Fruit fly (Drosophila melanogaster) whole organism, embryonic: ENCODE measurements around the gene Sfp23F.

ENCODE experiments used
- Ada2b ChIP-seq: fragments of 200-800 bp; sonication (Bioruptor generic); IDR thresholded peaks from 2 replicates; pipeline ENCODE4 v1.3.6; 2022; ENCODE audit warnings: missing biosample characterization, missing genetic modification characterization
- CG10274 ChIP-seq: fragments of 200-800 bp; sonication (Bioruptor generic); optimal IDR thresholded peaks from 3 replicates; lab custom pipeline; 2017; ENCODE audit warnings: missing biosample characterization, mild to moderate bottlenecking, missing genetic modification characterization
- CG12769 ChIP-seq: fragments of 200-800 bp; sonication (Bioruptor generic); optimal IDR thresholded peaks from 2 replicates; lab custom pipeline; 2019; ENCODE audit warnings: missing biosample characterization, mild to moderate bottlenecking, missing genetic modification characterization, moderate library complexity
- CG13624 ChIP-seq: fragments of 200-800 bp; sonication (Bioruptor generic); optimal IDR thresholded peaks from 2 replicates; lab custom pipeline; 2016; ENCODE audit warnings: missing biosample characterization, missing genetic modification characterization
- CG16779 ChIP-seq: fragments of 200-800 bp; sonication (Bioruptor generic); IDR thresholded peaks from 2 replicates; pipeline ENCODE4 v1.3.6; 2022; ENCODE audit warnings: missing biosample characterization, missing genetic modification characterization
- CG17612 ChIP-seq: fragments of 200-800 bp; sonication (Bioruptor generic); IDR thresholded peaks from 2 replicates; pipeline ENCODE4 v1.3.6; 2022; ENCODE audit warnings: missing biosample characterization, missing genetic modification characterization
- CG2678 ChIP-seq: fragments of 200-800 bp; sonication (Bioruptor generic); optimal IDR thresholded peaks from 3 replicates; lab custom pipeline; 2019; ENCODE audit warnings: missing biosample characterization, mild to moderate bottlenecking, missing genetic modification characterization, moderate library complexity
- CG32767 ChIP-seq: fragments of 200-800 bp; sonication (Bioruptor generic); IDR thresholded peaks from 2 replicates; pipeline ENCODE4 v1.3.6; 2022; ENCODE audit warnings: missing biosample characterization, missing genetic modification characterization
- CG34376 ChIP-seq: fragments of 200-800 bp; sonication (Bioruptor generic); optimal IDR thresholded peaks from 2 replicates; lab custom pipeline; 2018; ENCODE audit warnings: missing biosample characterization, mild to moderate bottlenecking, missing genetic modification characterization
- CG4854 ChIP-seq: fragments of 200-800 bp; sonication (Bioruptor generic); optimal IDR thresholded peaks from 2 replicates; lab custom pipeline; 2016; ENCODE audit warnings: missing biosample characterization, missing genetic modification characterization, inconsistent platforms
- CG6654 ChIP-seq: fragments of 200-800 bp; sonication (Bioruptor generic); optimal IDR thresholded peaks from 2 replicates; lab custom pipeline; 2017; ENCODE audit warnings: missing biosample characterization, mild to moderate bottlenecking, missing genetic modification characterization
- CG6689 ChIP-seq: fragments of 200-800 bp; sonication (Bioruptor generic); IDR thresholded peaks from 2 replicates; pipeline ENCODE4 v1.3.6; 2022; ENCODE audit warnings: missing biosample characterization, missing genetic modification characterization
- CG7372 ChIP-seq: fragments of 200-800 bp; sonication (Bioruptor generic); IDR thresholded peaks from 2 replicates; pipeline ENCODE4 v1.3.6; 2022; ENCODE audit warnings: missing biosample characterization, missing genetic modification characterization
- CG7745 ChIP-seq: fragments of 200-800 bp; sonication (Bioruptor generic); optimal IDR thresholded peaks from 2 replicates; lab custom pipeline; 2018; ENCODE audit warnings: missing biosample characterization, mild to moderate bottlenecking, missing genetic modification characterization, moderate library complexity
- CG7928 ChIP-seq: fragments of 200-800 bp; sonication (Bioruptor generic); optimal IDR thresholded peaks from 2 replicates; lab custom pipeline; 2017; ENCODE audit warnings: missing biosample characterization, mild to moderate bottlenecking, missing genetic modification characterization
- CG9932 ChIP-seq: fragments of 200-800 bp; sonication (Bioruptor generic); IDR thresholded peaks from 2 replicates; pipeline ENCODE4 v1.3.6; 2022; ENCODE audit warnings: missing biosample characterization, missing genetic modification characterization
- Dbx ChIP-seq: fragments of 200-800 bp; sonication (Bioruptor generic); IDR thresholded peaks from 3 replicates; pipeline ENCODE4 v1.3.6; 2022; ENCODE audit warnings: missing biosample characterization, missing genetic modification characterization
- Dll ChIP-seq: fragments of 200-800 bp; sonication (Bioruptor generic); IDR thresholded peaks from 4 replicates; pipeline ENCODE4 v1.3.6; 2022; ENCODE audit warnings: missing biosample characterization, missing genetic modification characterization; ENCODE audit not compliant: partially characterized antibody
- Dp ChIP-seq: fragments of 200-800 bp; sonication (Bioruptor generic); optimal IDR thresholded peaks from 2 replicates; lab custom pipeline; 2018; ENCODE audit warnings: missing biosample characterization, mild to moderate bottlenecking, missing genetic modification characterization, moderate library complexity
- Ets65A ChIP-seq: fragments of 200-800 bp; sonication (Bioruptor generic); peaks from one replicate; lab custom pipeline; 2016; ENCODE audit warnings: missing biosample characterization, missing genetic modification characterization
- Ets97D ChIP-seq: fragments of 200-800 bp; sonication (Bioruptor generic); optimal IDR thresholded peaks from 3 replicates; lab custom pipeline; 2016; ENCODE audit warnings: missing biosample characterization, missing genetic modification characterization
- GATAe ChIP-seq: fragments of 200-800 bp; sonication (Bioruptor generic); conservative IDR thresholded peaks from 2 replicates; pipeline ENCODE4 v1.3.6; 2022; ENCODE audit warnings: missing biosample characterization, missing genetic modification characterization
- HmgD ChIP-seq: fragments of 200-800 bp; sonication (Bioruptor generic); optimal IDR thresholded peaks from 3 replicates; lab custom pipeline; 2016; ENCODE audit warnings: missing biosample characterization, missing genetic modification characterization
- Hmr ChIP-seq: fragments of 200-800 bp; sonication (Bioruptor generic); optimal IDR thresholded peaks from 3 replicates; lab custom pipeline; 2017; ENCODE audit warnings: mild to moderate bottlenecking, missing biosample characterization, missing genetic modification reagents, missing genetic modification characterization
- Mad ChIP-seq: fragments of 200-800 bp; sonication (Bioruptor generic); optimal IDR thresholded peaks from 2 replicates; lab custom pipeline; 2016; ENCODE audit warnings: missing biosample characterization, missing genetic modification characterization
- NC2α ChIP-seq: fragments of 200-800 bp; sonication (Bioruptor generic); optimal IDR thresholded peaks from 2 replicates; lab custom pipeline; 2016; ENCODE audit warnings: missing biosample characterization, missing genetic modification characterization
- Ptx1 ChIP-seq: fragments of 200-800 bp; sonication (Bioruptor generic); IDR thresholded peaks from 2 replicates; pipeline ENCODE4 v1.3.6; 2022; ENCODE audit warnings: missing biosample characterization, missing genetic modification characterization
- Rfx ChIP-seq: fragments of 200-800 bp; sonication (Bioruptor generic); IDR thresholded peaks from 2 replicates; pipeline ENCODE4 v1.3.6; 2022; ENCODE audit warnings: missing biosample characterization, missing genetic modification characterization
- Vsx1 ChIP-seq: fragments of 200-800 bp; sonication (Bioruptor generic); optimal IDR thresholded peaks from 2 replicates; lab custom pipeline; 2017; ENCODE audit warnings: missing biosample characterization, mild to moderate bottlenecking, missing genetic modification characterization, missing genetic modification reagents
- Xrp1 ChIP-seq: fragments of 200-800 bp; sonication (Bioruptor generic); IDR thresholded peaks from 2 replicates; pipeline ENCODE4 v1.3.6; 2022; ENCODE audit warnings: missing biosample characterization, missing genetic modification characterization
- bsh ChIP-seq, 2 experiments: fragments of 200-800 bp; sonication (Bioruptor generic); optimal IDR thresholded peaks; 2 replicates each; lab custom pipeline; 2017 to 2018; ENCODE audit warnings: mild to moderate bottlenecking in 2 of 2, missing biosample characterization in 2 of 2, missing genetic modification characterization in 2 of 2, moderate library complexity in 1 of 2
- cg ChIP-seq: fragments of 200-800 bp; sonication (Bioruptor generic); optimal IDR thresholded peaks from 3 replicates; lab custom pipeline; 2019; ENCODE audit warnings: missing biosample characterization, mild to moderate bottlenecking, missing genetic modification characterization, moderate library complexity
- chinmo ChIP-seq: fragments of 200-800 bp; sonication (Bioruptor generic); IDR thresholded peaks from 4 replicates; pipeline ENCODE4 v1.3.6; 2022; ENCODE audit warnings: missing biosample characterization, missing genetic modification characterization; ENCODE audit not compliant: partially characterized antibody
- ci ChIP-seq: fragments of 200-800 bp; sonication (Bioruptor generic); IDR thresholded peaks from 3 replicates; pipeline ENCODE4 v1.3.6; 2022; ENCODE audit warnings: missing biosample characterization, missing genetic modification characterization
- crol ChIP-seq: fragments of 200-800 bp; sonication (Bioruptor generic); IDR thresholded peaks from 2 replicates; pipeline ENCODE4 v1.3.6; 2022; ENCODE audit warnings: missing biosample characterization, missing genetic modification characterization
- dmrt99B ChIP-seq: fragments of 200-800 bp; sonication (Bioruptor generic); optimal IDR thresholded peaks from 2 replicates; lab custom pipeline; 2018; ENCODE audit warnings: missing biosample characterization, mild to moderate bottlenecking, missing genetic modification characterization, moderate library complexity
- gcm2 ChIP-seq: fragments of 200-800 bp; sonication (Bioruptor generic); optimal IDR thresholded peaks from 2 replicates; lab custom pipeline; 2016; ENCODE audit warnings: missing biosample characterization, missing genetic modification characterization
- hkb ChIP-seq, 2 experiments: fragments of 200-800 bp in 1 of 2; fragments of >200 bp in 1 of 2; sonication (Bioruptor generic) in 1 of 2; IDR thresholded peaks in 1 of 2; optimal IDR thresholded peaks in 1 of 2; 2 replicates each; pipeline versions ENCODE4 v1.3.6 to Lab custom; 2017 to 2022; ENCODE audit warnings: missing biosample characterization in 1 of 2, missing genetic modification characterization in 1 of 2
- jigr1 ChIP-seq: fragments of 200-800 bp; sonication (Bioruptor generic); IDR thresholded peaks from 3 replicates; pipeline ENCODE4 v1.3.6; 2022; ENCODE audit warnings: missing biosample characterization, missing genetic modification characterization
- klu ChIP-seq: fragments of 200-800 bp; sonication (Bioruptor generic); IDR thresholded peaks from 2 replicates; pipeline ENCODE4 v1.3.6; 2022; ENCODE audit warnings: missing biosample characterization, missing genetic modification characterization
- mirr ChIP-seq: fragments of 200-800 bp; sonication (Bioruptor generic); optimal IDR thresholded peaks from 3 replicates; lab custom pipeline; 2018; ENCODE audit warnings: missing biosample characterization, mild to moderate bottlenecking, missing genetic modification characterization
- pnt ChIP-seq: fragments of 200-800 bp; sonication (Bioruptor generic); optimal IDR thresholded peaks from 3 replicates; lab custom pipeline; 2016; ENCODE audit warnings: missing biosample characterization, missing genetic modification characterization
- pum ChIP-seq: fragments of 200-800 bp; sonication (Bioruptor generic); optimal IDR thresholded peaks from 2 replicates; lab custom pipeline; 2016; ENCODE audit warnings: missing biosample characterization, missing genetic modification characterization
- schlank ChIP-seq: fragments of 200-800 bp; sonication (Bioruptor generic); optimal IDR thresholded peaks from 2 replicates; lab custom pipeline; 2018; ENCODE audit warnings: missing biosample characterization, mild to moderate bottlenecking, missing genetic modification characterization
- slbo ChIP-seq: fragments of 200-800 bp; sonication (Bioruptor generic); IDR thresholded peaks from 2 replicates; pipeline ENCODE4 v1.3.6; 2022; ENCODE audit warnings: missing biosample characterization, missing genetic modification characterization
- so ChIP-seq: fragments of 200-800 bp; sonication (Bioruptor generic); IDR thresholded peaks from 3 replicates; pipeline ENCODE4 v1.3.6; 2022; ENCODE audit warnings: missing biosample characterization, missing genetic modification characterization
- trh ChIP-seq: fragments of 200-800 bp; sonication (Bioruptor generic); optimal IDR thresholded peaks from 2 replicates; lab custom pipeline; 2016; ENCODE audit warnings: missing biosample characterization, missing genetic modification characterization
- tx ChIP-seq: fragments of 200-800 bp; sonication (Bioruptor generic); optimal IDR thresholded peaks from 2 replicates; lab custom pipeline; 2016; ENCODE audit warnings: missing biosample characterization, missing genetic modification characterization
- z ChIP-seq: fragments of 200-800 bp; sonication (Bioruptor generic); IDR thresholded peaks from 3 replicates; pipeline ENCODE4 v1.3.6; 2022; ENCODE audit warnings: missing biosample characterization, missing genetic modification characterization

The Sfp23F gene

DNA sequence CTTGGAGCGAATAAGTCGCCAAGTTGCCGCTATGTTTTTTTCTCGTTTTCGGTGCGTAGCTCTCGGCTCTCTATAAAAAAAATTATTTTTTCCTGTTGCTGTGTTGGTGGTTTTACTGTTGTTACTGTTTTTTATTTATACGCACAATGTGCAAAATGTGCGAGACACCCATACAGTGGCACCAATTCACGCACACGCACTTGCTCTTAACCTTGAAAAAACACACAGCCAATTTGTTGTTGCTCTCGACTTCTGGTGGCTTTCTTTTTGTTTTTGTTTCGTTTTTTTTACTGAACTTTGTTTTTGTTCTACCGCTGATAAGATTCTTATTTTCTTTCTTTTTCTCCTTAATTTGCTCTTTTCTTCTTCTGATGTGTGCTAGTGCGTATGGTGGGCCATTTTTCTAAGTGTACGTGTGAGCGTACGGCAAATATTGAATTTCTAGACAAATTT is 31.3 kb downstream of the Sfp23F start (continued):
- TF ChIP-seq pum (GFP tag; lab: Kevin White, UChicago) (peak; percentile 4), Vsx1 (GFP tag; lab: Kevin White, UChicago) (peak; percentile 18), Hmr (GFP tag; lab: Kevin White, UChicago) (peak; percentile 51), Ets65A (peak; percentile 55), CG13624 (GFP tag; lab: Kevin White, UChicago) (peak; percentile 45), CG17612 (GFP tag; lab: Robert Waterston, UW) (0 out of 2 replicates have a peak, but pooled peaks have one; percentile 19), cg (GFP tag; lab: Kevin White, UChicago) (peak; percentile 19)

DNA sequence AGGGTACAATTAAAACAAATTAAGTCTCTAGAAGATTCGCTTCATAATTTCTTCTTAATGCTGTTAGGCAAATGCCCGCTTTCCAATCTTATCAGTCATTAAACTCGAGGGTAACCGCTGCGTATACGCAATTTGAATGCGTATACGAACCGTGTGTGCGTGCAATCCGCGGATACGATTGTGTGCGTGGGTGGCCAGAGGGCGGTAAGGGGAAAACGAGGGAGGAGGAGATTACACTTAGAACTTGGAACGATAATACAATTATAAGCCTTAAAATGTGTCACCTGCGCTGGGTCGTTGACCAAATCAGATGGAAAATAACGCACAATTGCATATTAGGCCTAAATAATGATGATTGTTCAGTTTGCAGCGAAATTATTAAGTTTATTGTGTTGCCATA is 31.8 kb downstream of the Sfp23F start:
- TF ChIP-seq CG9932 (GFP tag; lab: Robert Waterston, UW), result no peak
- peak; percentile 28; the same call in 1 of the 3 replicates for TF ChIP-seq ci (GFP tag; lab: Robert Waterston, UW)
- peak; percentile 11 for TF ChIP-seq mirr (GFP tag; lab: Kevin White, UChicago)
- TF ChIP-seq tx (GFP tag; lab: Kevin White, UChicago), result no peak
- peak; percentile 92 for TF ChIP-seq Ets65A
- TF ChIP-seq chinmo (GFP tag; lab: Robert Waterston, UW), result 0 out of 4 replicates have a peak, but pooled peaks have one; percentile 49
- no peak for TF ChIP-seq dmrt99B (tag; lab: Kevin White, UChicago)
- 0 out of 3 replicates have a peak, but pooled peaks have one; percentile 13 for TF ChIP-seq Dbx (GFP tag; lab: Robert Waterston, UW)
- no peak for TF ChIP-seq CG34376 (GFP tag; lab: Kevin White, UChicago)
- no peak for TF ChIP-seq Ada2b (GFP tag; lab: Robert Waterston, UW)
- no peak for TF ChIP-seq bsh (GFP tag; optimal IDR thresholded peaks at IDR 0.05; lab: Kevin White, UChicago)
- no peak for TF ChIP-seq CG2678 (tag; lab: Kevin White, UChicago)
- no peak for TF ChIP-seq Rfx (GFP tag; lab: Robert Waterston, UW)
- TF ChIP-seq jigr1 (GFP tag; lab: Robert Waterston, UW), result no peak
- no peak for TF ChIP-seq hkb (optimal IDR thresholded peaks at IDR 0.05; lab: Kevin White, UChicago)
- TF ChIP-seq hkb (GFP tag; IDR thresholded peaks at IDR 0.05; lab: Robert Waterston, UW), result 0 out of 2 replicates have a peak, but pooled peaks have one; percentile 11
- TF ChIP-seq CG10274 (GFP tag; lab: Kevin White, UChicago), result no peak
- TF ChIP-seq slbo, result peak; percentile 28; the same call in 1 of the 2 replicates
- TF ChIP-seq CG4854 (GFP tag; lab: Kevin White, UChicago), result no peak
- no peak for TF ChIP-seq pnt (GFP tag; lab: Kevin White, UChicago)
- TF ChIP-seq Xrp1 (GFP tag; lab: Robert Waterston, UW), result no peak
- no peak for TF ChIP-seq z
- no peak for TF ChIP-seq CG6654
- TF ChIP-seq CG6689, result 0 out of 2 replicates have a peak, but pooled peaks have one; percentile 3
- TF ChIP-seq crol (GFP tag; lab: Robert Waterston, UW), result peak; percentile 74
- no peak for TF ChIP-seq CG7928 (GFP tag; lab: Kevin White, UChicago)
- TF ChIP-seq CG32767 (GFP tag; lab: Robert Waterston, UW), result no peak
- TF ChIP-seq gcm2 (GFP tag; lab: Kevin White, UChicago), result no peak
- peak; percentile 29 for TF ChIP-seq CG12769 (tag; lab: Kevin White, UChicago)
- TF ChIP-seq CG7745, result no peak
- TF ChIP-seq Ptx1 (GFP tag; lab: Robert Waterston, UW), result 0 out of 2 replicates have a peak, but pooled peaks have one; percentile 5
- no peak for TF ChIP-seq Ets97D (GFP tag; lab: Kevin White, UChicago)
- no peak for TF ChIP-seq Dll (GFP tag; lab: Robert Waterston, UW)
- TF ChIP-seq trh, result no peak
- TF ChIP-seq CG16779 (GFP tag; lab: Robert Waterston, UW), result no peak
- TF ChIP-seq CG7372 (GFP tag; lab: Robert Waterston, UW), result peak; percentile 88
- peak; percentile 28; the same call in 1 of the 2 replicates for TF ChIP-seq klu
- TF ChIP-seq schlank, result no peak
- no peak for TF ChIP-seq NC2α (GFP tag; lab: Kevin White, UChicago)
- peak; percentile 54; the same call in 1 of the 2 replicates for TF ChIP-seq GATAe (GFP tag; lab: Robert Waterston, UW)
- no peak for TF ChIP-seq Dp (GFP tag; lab: Kevin White, UChicago)
- TF ChIP-seq so, result no peak
- TF ChIP-seq Mad (GFP tag; lab: Kevin White, UChicago), result no peak
- TF ChIP-seq HmgD (GFP tag; lab: Kevin White, UChicago), result no peak
